Fruit fly (Drosophila melanogaster) whole organism, embryonic: ENCODE measurements around the gene CG43922.

Experiments
- Ada2b ChIP-seq: fragments of 200-800 bp; sonication (Bioruptor generic); IDR thresholded peaks from 2 replicates; pipeline ENCODE4 v1.3.6; 2022; ENCODE audit warnings: missing biosample characterization, missing genetic modification characterization
- CG10565 ChIP-seq: fragments of 200-800 bp; sonication (Bioruptor generic); optimal IDR thresholded peaks from 3 replicates; lab custom pipeline; 2016; ENCODE audit warnings: missing biosample characterization, mild to moderate bottlenecking, missing genetic modification characterization
- CG10979 ChIP-seq: fragments of 200-800 bp; sonication (Bioruptor generic); optimal IDR thresholded peaks from 2 replicates; lab custom pipeline; 2018; ENCODE audit warnings: missing biosample characterization, mild to moderate bottlenecking, missing genetic modification characterization, moderate library complexity
- CG12219 ChIP-seq: fragments of 200-800 bp; sonication (Bioruptor generic); optimal IDR thresholded peaks from 3 replicates; lab custom pipeline; 2018; ENCODE audit warnings: missing biosample characterization, mild to moderate bottlenecking, missing genetic modification characterization
- CG12236 ChIP-seq: fragments of 200-800 bp; sonication (Bioruptor generic); optimal IDR thresholded peaks from 2 replicates; lab custom pipeline; 2016; ENCODE audit warnings: missing biosample characterization, missing genetic modification characterization
- CG12769 ChIP-seq: fragments of 200-800 bp; sonication (Bioruptor generic); optimal IDR thresholded peaks from 2 replicates; lab custom pipeline; 2019; ENCODE audit warnings: missing biosample characterization, mild to moderate bottlenecking, missing genetic modification characterization, moderate library complexity
- CG13287 ChIP-seq: fragments of 200-800 bp; sonication (Bioruptor generic); IDR thresholded peaks from 2 replicates; pipeline ENCODE4 v1.3.6; 2022; ENCODE audit warnings: missing biosample characterization, missing genetic modification characterization; ENCODE audit not compliant: partially characterized antibody
- CG13424 ChIP-seq: fragments of 200-800 bp; sonication (Bioruptor generic); optimal IDR thresholded peaks from 2 replicates; lab custom pipeline; 2019; ENCODE audit warnings: missing biosample characterization, mild to moderate bottlenecking, missing genetic modification characterization, moderate library complexity
- CG13624 ChIP-seq: fragments of 200-800 bp; sonication (Bioruptor generic); optimal IDR thresholded peaks from 2 replicates; lab custom pipeline; 2016; ENCODE audit warnings: missing biosample characterization, missing genetic modification characterization
- CG15601 ChIP-seq: fragments of 200-800 bp; sonication (Bioruptor generic); optimal IDR thresholded peaks from 3 replicates; lab custom pipeline; 2019; ENCODE audit warnings: missing biosample characterization, mild to moderate bottlenecking, missing genetic modification characterization, moderate library complexity
- CG17361 ChIP-seq: fragments of 200-800 bp; sonication (Bioruptor generic); IDR thresholded peaks from 3 replicates; pipeline ENCODE4 v1.3.6; 2022; ENCODE audit warnings: missing biosample characterization, missing genetic modification characterization
- CG18262 ChIP-seq: fragments of 200-800 bp; optimal IDR thresholded peaks from 3 replicates; lab custom pipeline; 2019; ENCODE audit warnings: missing biosample characterization, mild to moderate bottlenecking, missing genetic modification characterization, moderate library complexity
- CG18619 ChIP-seq: fragments of 200-800 bp; sonication (Bioruptor generic); optimal IDR thresholded peaks from 3 replicates; lab custom pipeline; 2017; ENCODE audit warnings: missing biosample characterization, mild to moderate bottlenecking, missing genetic modification characterization
- CG2199 ChIP-seq: fragments of 200-800 bp; sonication (Bioruptor generic); IDR thresholded peaks from 3 replicates; pipeline ENCODE4 v1.3.6; 2022; ENCODE audit warnings: missing biosample characterization, missing genetic modification characterization
- CG34376 ChIP-seq: fragments of 200-800 bp; sonication (Bioruptor generic); optimal IDR thresholded peaks from 2 replicates; lab custom pipeline; 2018; ENCODE audit warnings: missing biosample characterization, mild to moderate bottlenecking, missing genetic modification characterization
- CG34422 ChIP-seq: fragments of 200-800 bp; sonication (Bioruptor generic); IDR thresholded peaks from 3 replicates; pipeline ENCODE4 v1.3.6; 2022; ENCODE audit warnings: missing biosample characterization, missing genetic modification characterization
- CG4730 ChIP-seq: fragments of 200-800 bp; sonication (Bioruptor generic); IDR thresholded peaks from 2 replicates; pipeline ENCODE4 v1.3.6; 2022; ENCODE audit warnings: missing biosample characterization, missing genetic modification characterization
- CG6765 ChIP-seq: fragments of 200-800 bp; sonication (Bioruptor generic); optimal IDR thresholded peaks from 3 replicates; lab custom pipeline; 2017; ENCODE audit warnings: missing biosample characterization, mild to moderate bottlenecking, missing genetic modification characterization
- CG7928 ChIP-seq: fragments of 200-800 bp; sonication (Bioruptor generic); optimal IDR thresholded peaks from 2 replicates; lab custom pipeline; 2017; ENCODE audit warnings: missing biosample characterization, mild to moderate bottlenecking, missing genetic modification characterization
- CG8924 ChIP-seq: fragments of 200-800 bp; optimal IDR thresholded peaks from 3 replicates; lab custom pipeline; 2019; ENCODE audit warnings: missing biosample characterization, mild to moderate bottlenecking, missing genetic modification characterization, moderate library complexity
- CHES-1-like ChIP-seq: fragments of 200-800 bp; sonication (Bioruptor generic); optimal IDR thresholded peaks from 2 replicates; lab custom pipeline; 2016; ENCODE audit warnings: missing biosample characterization, missing genetic modification characterization
- D19B ChIP-seq: fragments of 200-800 bp; sonication (Bioruptor generic); optimal IDR thresholded peaks from 2 replicates; lab custom pipeline; 2017; ENCODE audit warnings: missing biosample characterization, mild to moderate bottlenecking, missing genetic modification characterization
- Deaf1 ChIP-seq: fragments of 200-800 bp; optimal IDR thresholded peaks from 3 replicates; lab custom pipeline; 2019; ENCODE audit warnings: missing biosample characterization, mild to moderate bottlenecking, missing genetic modification characterization, moderate library complexity
- Dll ChIP-seq: fragments of 200-800 bp; sonication (Bioruptor generic); IDR thresholded peaks from 4 replicates; pipeline ENCODE4 v1.3.6; 2022; ENCODE audit warnings: missing biosample characterization, missing genetic modification characterization; ENCODE audit not compliant: partially characterized antibody
- Fer1 ChIP-seq: fragments of 200-800 bp; sonication (Bioruptor generic); optimal IDR thresholded peaks from 2 replicates; lab custom pipeline; 2017; ENCODE audit warnings: missing biosample characterization, mild to moderate bottlenecking, missing genetic modification characterization
- Gug ChIP-seq: fragments of 200-800 bp; sonication (Bioruptor generic); IDR thresholded peaks from 4 replicates; pipeline ENCODE4 v1.3.6; 2022; ENCODE audit warnings: missing biosample characterization, missing genetic modification characterization
- H15 ChIP-seq: fragments of 200-800 bp; sonication (Bioruptor generic); IDR thresholded peaks from 3 replicates; pipeline ENCODE4 v1.3.6; 2022; ENCODE audit warnings: missing biosample characterization, missing genetic modification characterization
- HHEX ChIP-seq: fragments of 200-800 bp; sonication (Bioruptor generic); optimal IDR thresholded peaks from 3 replicates; lab custom pipeline; 2017; ENCODE audit warnings: missing biosample characterization, mild to moderate bottlenecking, missing genetic modification characterization, missing genetic modification reagents
- Lpt ChIP-seq: fragments of >200 bp; optimal IDR thresholded peaks from 2 replicates; lab custom pipeline; 2018; ENCODE audit warnings: missing biosample characterization, missing genetic modification characterization
- Mad ChIP-seq: fragments of 200-800 bp; sonication (Bioruptor generic); optimal IDR thresholded peaks from 2 replicates; lab custom pipeline; 2016; ENCODE audit warnings: missing biosample characterization, missing genetic modification characterization
- Med ChIP-seq: fragments of 200-800 bp; sonication (Bioruptor generic); peaks from one replicate; lab custom pipeline; 2016; ENCODE audit warnings: missing biosample characterization, missing genetic modification characterization, mild to moderate bottlenecking, inconsistent platforms, moderate library complexity
- Mes4 ChIP-seq: fragments of 200-800 bp; sonication (Bioruptor generic); optimal IDR thresholded peaks from 2 replicates; lab custom pipeline; 2016; ENCODE audit warnings: missing biosample characterization, missing genetic modification characterization
- Nf-YB ChIP-seq: fragments of 200-800 bp; sonication (Bioruptor generic); optimal IDR thresholded peaks from 3 replicates; lab custom pipeline; 2019; ENCODE audit warnings: missing biosample characterization, mild to moderate bottlenecking, missing genetic modification characterization, moderate library complexity
- Nf-YC ChIP-seq: fragments of 200-800 bp; optimal IDR thresholded peaks from 3 replicates; lab custom pipeline; 2019; ENCODE audit warnings: missing biosample characterization, mild to moderate bottlenecking, missing genetic modification characterization, moderate library complexity
- PHDP ChIP-seq: fragments of 200-800 bp; sonication (Bioruptor generic); optimal IDR thresholded peaks from 3 replicates; lab custom pipeline; 2018; ENCODE audit warnings: missing biosample characterization, mild to moderate bottlenecking, missing genetic modification characterization, moderate library complexity
- Side ChIP-seq: fragments of 200-800 bp; sonication (Bioruptor generic); optimal IDR thresholded peaks from 2 replicates; lab custom pipeline; 2016; ENCODE audit warnings: missing biosample characterization, missing genetic modification characterization
- Spps ChIP-seq: fragments of 200-800 bp; sonication (Bioruptor generic); optimal IDR thresholded peaks from 2 replicates; lab custom pipeline; 2018; ENCODE audit warnings: missing biosample characterization, mild to moderate bottlenecking, missing genetic modification characterization
- Ssrp ChIP-seq: fragments of 200-800 bp; sonication (Bioruptor generic); optimal IDR thresholded peaks from 2 replicates; lab custom pipeline; 2018; ENCODE audit warnings: missing biosample characterization, mild to moderate bottlenecking, missing genetic modification characterization, moderate library complexity
- ap ChIP-seq: fragments of 200-800 bp; sonication (Bioruptor generic); IDR thresholded peaks from 2 replicates; pipeline ENCODE4 v1.3.6; 2022; ENCODE audit warnings: missing biosample characterization, missing genetic modification characterization
- cad ChIP-seq: fragments of >200 bp; optimal IDR thresholded peaks from 2 replicates; lab custom pipeline; 2017; ENCODE audit warnings: missing biosample characterization, missing genetic modification characterization
- dmrt99B ChIP-seq: fragments of 200-800 bp; sonication (Bioruptor generic); optimal IDR thresholded peaks from 2 replicates; lab custom pipeline; 2018; ENCODE audit warnings: missing biosample characterization, mild to moderate bottlenecking, missing genetic modification characterization, moderate library complexity
- ftz-f1 ChIP-seq: fragments of 200-800 bp; sonication (Bioruptor generic); optimal IDR thresholded peaks from 2 replicates; lab custom pipeline; 2016; ENCODE audit warnings: missing biosample characterization, missing genetic modification characterization
- ind ChIP-seq: fragments of 200-800 bp; sonication (Bioruptor generic); optimal IDR thresholded peaks from 3 replicates; lab custom pipeline; 2016; ENCODE audit warnings: missing biosample characterization, missing genetic modification characterization
- odd ChIP-seq: fragments of 200-800 bp; sonication (Bioruptor generic); optimal IDR thresholded peaks from 2 replicates; lab custom pipeline; 2017; ENCODE audit warnings: missing biosample characterization, mild to moderate bottlenecking, missing genetic modification characterization
- peb ChIP-seq: fragments of 200-800 bp; sonication (Bioruptor generic); IDR thresholded peaks from 2 replicates; pipeline ENCODE4 v1.3.6; 2022; ENCODE audit warnings: missing biosample characterization, missing genetic modification characterization
- stc ChIP-seq: fragments of 200-800 bp; sonication (Bioruptor generic); IDR thresholded peaks from 2 replicates; pipeline ENCODE4 v1.3.6; 2022; ENCODE audit warnings: missing biosample characterization, missing genetic modification characterization
- trh ChIP-seq: fragments of 200-800 bp; sonication (Bioruptor generic); optimal IDR thresholded peaks from 2 replicates; lab custom pipeline; 2016; ENCODE audit warnings: missing biosample characterization, missing genetic modification characterization
- tup ChIP-seq: fragments of 200-800 bp; sonication (Bioruptor generic); optimal IDR thresholded peaks from 2 replicates; lab custom pipeline; 2016; ENCODE audit warnings: missing biosample characterization, mild to moderate bottlenecking, missing genetic modification characterization, moderate library complexity
- zen ChIP-seq: fragments of 200-800 bp; sonication (Bioruptor generic); optimal IDR thresholded peaks from 3 replicates; lab custom pipeline; 2018; ENCODE audit warnings: missing biosample characterization, mild to moderate bottlenecking, missing genetic modification characterization, moderate library complexity

The CG43922 gene

dm6 chr2L:6339010-6339897, 30.7 kb upstream of the CG43922 start (continued):
- TF ChIP-seq CG34422 (GFP tag; lab: Robert Waterston, UW) (peak; percentile 69; the same call in 2 of the 3 replicates), odd (no peak), CG12236 (GFP tag; lab: Kevin White, UChicago) (peak; percentile 14), CG10565 (GFP tag; lab: Kevin White, UChicago) (no peak), cad (no peak), Gug (GFP tag; lab: Robert Waterston, UW) (peak; percentile 28; the same call in 1 of the 4 replicates), CG12219 (GFP tag; lab: Kevin White, UChicago) (no peak), Spps (tag; lab: Kevin White, UChicago) (peak; percentile 21), CG18262 (peak; percentile 0), Ada2b (GFP tag; lab: Robert Waterston, UW) (peak; percentile 25; the same call in 1 of the 2 replicates), CG13624 (GFP tag; lab: Kevin White, UChicago) (peak; percentile 39), tup (no peak), Ssrp (tag; lab: Kevin White, UChicago) (peak; percentile 40), CG10979 (tag; lab: Kevin White, UChicago) (peak; percentile 17), Fer1 (GFP tag; lab: Kevin White, UChicago) (peak; percentile 14), Med (GFP tag; lab: Kevin White, UChicago) (peak; percentile 87), HHEX (peak; percentile 37), CG4730 (GFP tag; lab: Robert Waterston, UW) (no peak), stc (GFP tag; lab: Robert Waterston, UW) (no peak), Deaf1 (tag; lab: Kevin White, UChicago) (peak; percentile 82), CG6765 (GFP tag; lab: Kevin White, UChicago) (no peak), CG18619 (peak; percentile 9), CHES-1-like (GFP tag; lab: Kevin White, UChicago) (peak; percentile 35), Side (GFP tag; lab: Kevin White, UChicago) (peak; percentile 4), H15 (0 out of 3 replicates have a peak, but pooled peaks have one; percentile 28), CG7928 (GFP tag; lab: Kevin White, UChicago) (no peak), D19B (GFP tag; lab: Kevin White, UChicago) (no peak), CG15601 (no peak), CG2199 (peak; percentile 75; the same call in 2 of the 3 replicates), ftz-f1 (GFP tag; lab: Kevin White, UChicago) (peak; percentile 96), zen (tag; lab: Kevin White, UChicago) (no peak), Mad (GFP tag; lab: Kevin White, UChicago) (no peak), Nf-YB (no peak), PHDP (tag; lab: Kevin White, UChicago) (peak; percentile 51), trh (no peak), CG34376 (no peak), ind (GFP tag; lab: Kevin White, UChicago) (peak; percentile 40), Lpt (GFP tag; lab: Kevin White, UChicago) (no peak), CG8924 (tag; lab: Kevin White, UChicago) (peak; percentile 17), CG12769 (tag; lab: Kevin White, UChicago) (peak; percentile 22), Nf-YC (tag; lab: Kevin White, UChicago) (peak; percentile 2), Mes4 (GFP tag; lab: Kevin White, UChicago) (peak; percentile 43), peb (no peak), ap (GFP tag; lab: Robert Waterston, UW) (no peak), CG13287 (no peak; the same call in 1 of the 2 replicates), dmrt99B (peak; percentile 42), CG13424 (peak; percentile 63), Dll (GFP tag; lab: Robert Waterston, UW) (0 out of 4 replicates have a peak, but pooled peaks have one; percentile 29), CG17361 (no peak)
